Worm (Caenorhabditis elegans) whole organism, early embryonic: ENCODE measurements around the gene C15C8.6.

Experiments
- B0310.2 ChIP-seq: sonication (generic microtip); optimal IDR thresholded peaks from 2 replicates; lab custom pipeline; 2016; ENCODE audit warnings: mild to moderate bottlenecking, missing genetic modification characterization, missing compliant biosample characterization
- F13C5.2 ChIP-seq: sonication (generic microtip); optimal IDR thresholded peaks from 2 replicates; lab custom pipeline; 2017; ENCODE audit warnings: mild to moderate bottlenecking, missing genetic modification characterization, inconsistent platforms, missing compliant biosample characterization
- aly-1 ChIP-seq: sonication (generic microtip); optimal IDR thresholded peaks from 2 replicates; lab custom pipeline; 2016; ENCODE audit warnings: missing genetic modification characterization, missing compliant biosample characterization
- ama-1 ChIP-seq: fragments of 150-350 bp; optimal IDR thresholded peaks from 2 replicates; lab custom pipeline; 2014
- ceh-13 ChIP-seq: fragments of 200-800 bp; sonication (Bioruptor generic); optimal IDR thresholded peaks from 2 replicates; lab custom pipeline; 2018; ENCODE audit warnings: mild to moderate bottlenecking, missing genetic modification characterization, missing compliant biosample characterization
- ceh-36 ChIP-seq: sonication (generic microtip); optimal IDR thresholded peaks from 2 replicates; lab custom pipeline; 2016; ENCODE audit warnings: missing genetic modification characterization, inconsistent platforms, missing compliant biosample characterization
- ets-7 ChIP-seq: sonication (generic microtip); optimal IDR thresholded peaks from 2 replicates; lab custom pipeline; 2016; ENCODE audit warnings: missing genotype, missing genetic modification characterization, missing compliant biosample characterization
- flt-1 ChIP-seq: fragments of 200-800 bp; sonication (Bioruptor generic); IDR thresholded peaks from 2 replicates; pipeline ENCODE4 v1.3.6; 2022; ENCODE audit warnings: missing genetic modification characterization, missing compliant biosample characterization
- hmbx-1 ChIP-seq: sonication (generic microtip); optimal IDR thresholded peaks from 2 replicates; lab custom pipeline; 2016; ENCODE audit warnings: mild to moderate bottlenecking, missing genetic modification characterization, missing compliant biosample characterization
- hmg-4 ChIP-seq: fragments of 200-800 bp; sonication (Bioruptor generic); optimal IDR thresholded peaks from 2 replicates; lab custom pipeline; 2018; ENCODE audit warnings: mild to moderate bottlenecking, missing genetic modification characterization, missing compliant biosample characterization
- hnd-1 ChIP-seq: sonication (generic microtip); optimal IDR thresholded peaks from 2 replicates; lab custom pipeline; 2016; ENCODE audit warnings: missing genetic modification characterization, missing compliant biosample characterization
- pes-1 ChIP-seq: fragments of 200-800 bp; sonication (Bioruptor generic); IDR thresholded peaks from 2 replicates; pipeline ENCODE4 v1.3.6; 2022; ENCODE audit warnings: missing genetic modification reagents, missing genetic modification characterization, missing compliant biosample characterization
- scrt-1 ChIP-seq: fragments of 200-800 bp; sonication (Bioruptor generic); IDR thresholded peaks from 2 replicates; pipeline ENCODE4 v1.3.6; 2022; ENCODE audit warnings: missing genetic modification characterization, missing compliant biosample characterization
- sea-1 ChIP-seq: fragments of 200-800 bp; sonication (Bioruptor generic); conservative IDR thresholded peaks from 2 replicates; pipeline ENCODE4 v1.3.6; 2022; ENCODE audit warnings: missing genetic modification characterization, missing compliant biosample characterization
- tbx-11 ChIP-seq: fragments of 200-800 bp; sonication (Bioruptor generic); IDR thresholded peaks from 2 replicates; pipeline ENCODE4 v1.3.6; 2022; ENCODE audit warnings: missing genetic modification characterization, missing compliant biosample characterization
- tbx-37 ChIP-seq: fragments of 200-800 bp; sonication (Bioruptor generic); conservative IDR thresholded peaks from 2 replicates; pipeline ENCODE4 v1.3.6; 2022; ENCODE audit warnings: missing genetic modification reagents, missing genetic modification characterization, missing compliant biosample characterization
- tra-4 ChIP-seq: sonication (generic microtip); optimal IDR thresholded peaks from 2 replicates; lab custom pipeline; 2017; ENCODE audit warnings: missing genetic modification characterization, missing compliant biosample characterization

C15C8.6 gene

DNA sequence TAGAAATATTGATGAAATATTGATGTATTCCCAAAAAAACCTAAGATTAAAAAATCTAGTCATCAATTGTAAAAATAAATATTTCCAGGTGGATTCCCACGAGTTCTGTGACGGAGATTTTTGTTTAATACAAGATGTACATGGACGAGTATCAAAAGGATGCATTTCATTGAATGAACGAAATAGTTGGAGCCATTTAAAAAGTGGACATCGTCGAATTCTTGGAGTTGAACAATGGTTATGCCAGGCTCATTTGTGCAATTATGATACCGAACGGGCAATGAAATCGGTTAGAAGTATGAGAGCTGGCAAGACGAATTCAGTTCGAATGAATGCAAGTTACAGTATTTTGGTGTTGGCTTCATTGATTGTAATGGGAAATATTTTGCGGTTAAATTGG, 1.8 kb downstream of the C15C8.6 start:
- TF ChIP-seq B0310.2 (tag; lab: Kevin White, UChicago) (no peak), pes-1 (GFP tag; lab: Robert Waterston, UW) (no peak), ceh-13 (no peak), ceh-36 (tag; lab: Kevin White, UChicago) (no peak), tbx-11 (no peak), flt-1 (no peak), tra-4 (tag; lab: Kevin White, UChicago) (no peak), ama-1 (lab: Kevin White, UChicago) (no peak), hnd-1 (tag; lab: Kevin White, UChicago) (no peak), scrt-1 (no peak), hmbx-1 (tag; lab: Kevin White, UChicago) (no peak), hmg-4 (GFP tag; lab: Kevin White, UChicago) (no peak), sea-1 (GFP tag; lab: Robert Waterston, UW) (no peak), ets-7 (tag; lab: Kevin White, UChicago) (no peak), tbx-37 (GFP tag; lab: Robert Waterston, UW) (no peak), F13C5.2 (tag; lab: Kevin White, UChicago) (no peak), aly-1 (no peak)

ce11 chrV:12747856-12748255, 3.5 kb downstream of the C15C8.6 start, which contains the start of gene C15C8.5:
Gene C15C8.5 (plus strand): TSS chrV:12748007.
- TF ChIP-seq sea-1 (GFP tag; lab: Robert Waterston, UW) (no peak), flt-1 (no peak), ceh-13 (no peak), hmg-4 (GFP tag; lab: Kevin White, UChicago) (no peak), pes-1 (GFP tag; lab: Robert Waterston, UW) (no peak), tbx-11 (no peak), B0310.2 (tag; lab: Kevin White, UChicago) (no peak), ceh-36 (tag; lab: Kevin White, UChicago) (no peak), scrt-1 (no peak), F13C5.2 (tag; lab: Kevin White, UChicago) (no peak), ets-7 (tag; lab: Kevin White, UChicago) (no peak)

ce11 chrV:12747431-12747830, 3.9 kb downstream of the C15C8.6 start, which contains the start of gene C15C8.4:
Gene C15C8.4 (minus strand): TSS chrV:12747463.
- TF ChIP-seq B0310.2 (tag; lab: Kevin White, UChicago): no peak
- no peak for TF ChIP-seq tbx-37 (GFP tag; lab: Robert Waterston, UW)
- TF ChIP-seq hmbx-1 (tag; lab: Kevin White, UChicago): no peak
- TF ChIP-seq ets-7 (tag; lab: Kevin White, UChicago): no peak
- TF ChIP-seq ceh-13: no peak
- no peak for TF ChIP-seq pes-1 (GFP tag; lab: Robert Waterston, UW)
- no peak for TF ChIP-seq flt-1
- no peak for TF ChIP-seq scrt-1
- no peak for TF ChIP-seq tbx-11
- no peak for TF ChIP-seq hmg-4 (GFP tag; lab: Kevin White, UChicago)
- no peak for TF ChIP-seq tra-4 (tag; lab: Kevin White, UChicago)
- no peak for TF ChIP-seq ceh-36 (tag; lab: Kevin White, UChicago)
- TF ChIP-seq sea-1 (GFP tag; lab: Robert Waterston, UW): no peak
- TF ChIP-seq F13C5.2 (tag; lab: Kevin White, UChicago): no peak
- TF ChIP-seq ama-1 (lab: Kevin White, UChicago): no peak
- TF ChIP-seq aly-1: no peak
- no peak for TF ChIP-seq hnd-1 (tag; lab: Kevin White, UChicago)

ce11 chrV:12744979-12745378, 6.4 kb downstream of the C15C8.6 start, which contains the start of gene C15C8.7:
Gene C15C8.7 (minus strand): TSS chrV:12745050.
- TF ChIP-seq hnd-1 (tag; lab: Kevin White, UChicago): no peak
- no peak for TF ChIP-seq ama-1 (lab: Kevin White, UChicago)
- no peak for TF ChIP-seq scrt-1
- TF ChIP-seq ets-7 (tag; lab: Kevin White, UChicago): no peak
- TF ChIP-seq sea-1 (GFP tag; lab: Robert Waterston, UW): no peak
- no peak for TF ChIP-seq pes-1 (GFP tag; lab: Robert Waterston, UW)
- no peak for TF ChIP-seq F13C5.2 (tag; lab: Kevin White, UChicago)
- no peak for TF ChIP-seq tbx-11
- no peak for TF ChIP-seq tbx-37 (GFP tag; lab: Robert Waterston, UW)
- no peak for TF ChIP-seq hmg-4 (GFP tag; lab: Kevin White, UChicago)
- TF ChIP-seq ceh-13: no peak
- no peak for TF ChIP-seq B0310.2 (tag; lab: Kevin White, UChicago)
- TF ChIP-seq aly-1: no peak
- no peak for TF ChIP-seq flt-1
- TF ChIP-seq hmbx-1 (tag; lab: Kevin White, UChicago): no peak
- TF ChIP-seq ceh-36 (tag; lab: Kevin White, UChicago): no peak
- no peak for TF ChIP-seq tra-4 (tag; lab: Kevin White, UChicago)

DNA sequence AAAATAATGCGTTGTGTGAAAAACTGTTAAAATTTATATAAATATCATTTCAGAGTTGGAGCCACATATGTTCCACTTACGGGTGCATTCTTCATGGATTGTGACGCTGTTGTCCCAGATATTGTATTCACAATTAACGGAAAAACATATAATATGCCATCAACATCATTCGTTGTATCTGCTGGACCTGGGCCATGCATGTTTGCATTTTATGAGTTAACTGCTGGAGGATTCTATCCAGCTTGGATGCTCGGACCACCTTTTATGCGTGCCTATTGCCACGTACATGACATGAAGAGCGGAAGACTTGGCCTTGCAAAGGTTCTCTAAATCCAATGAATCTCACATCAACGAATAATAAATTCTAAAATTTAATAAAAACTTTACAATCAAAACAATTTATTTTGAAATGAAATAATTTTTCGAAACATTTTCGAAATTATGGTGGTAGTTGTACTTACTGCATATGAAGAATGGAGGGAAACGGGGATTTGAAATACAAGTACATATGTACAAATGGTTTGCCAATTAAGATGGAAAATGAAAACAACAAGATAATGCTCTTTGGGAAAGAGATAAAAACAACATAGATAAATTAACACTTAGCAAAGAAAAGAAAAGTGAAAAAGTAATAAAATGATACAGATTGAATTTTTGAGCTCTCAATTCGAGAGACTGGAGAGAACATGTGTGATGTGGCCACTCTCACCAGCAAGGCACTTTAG, 7.4 kb downstream of the C15C8.6 start:
- no peak for TF ChIP-seq aly-1
- TF ChIP-seq hmg-4 (GFP tag; lab: Kevin White, UChicago): no peak
- TF ChIP-seq sea-1 (GFP tag; lab: Robert Waterston, UW): no peak
- no peak for TF ChIP-seq hmbx-1 (tag; lab: Kevin White, UChicago)
- no peak for TF ChIP-seq ama-1 (lab: Kevin White, UChicago)
- TF ChIP-seq ets-7 (tag; lab: Kevin White, UChicago): no peak
- TF ChIP-seq pes-1 (GFP tag; lab: Robert Waterston, UW): no peak
- TF ChIP-seq B0310.2 (tag; lab: Kevin White, UChicago): no peak
- no peak for TF ChIP-seq tbx-11
- no peak for TF ChIP-seq hnd-1 (tag; lab: Kevin White, UChicago)
- no peak for TF ChIP-seq ceh-13
- no peak for TF ChIP-seq tbx-37 (GFP tag; lab: Robert Waterston, UW)
- no peak for TF ChIP-seq scrt-1

ce11 chrV:12741684-12742083, 9.7 kb downstream of the C15C8.6 start, which contains the start of gene hrg-7:
Gene hrg-7 (plus strand): TSS chrV:12742041.
- no peak for TF ChIP-seq hmg-4 (GFP tag; lab: Kevin White, UChicago)
- no peak for TF ChIP-seq hmbx-1 (tag; lab: Kevin White, UChicago)
- TF ChIP-seq tbx-11: no peak
- TF ChIP-seq F13C5.2 (tag; lab: Kevin White, UChicago): no peak
- no peak for TF ChIP-seq flt-1
- TF ChIP-seq aly-1: no peak
- TF ChIP-seq pes-1 (GFP tag; lab: Robert Waterston, UW): no peak
- no peak for TF ChIP-seq B0310.2 (tag; lab: Kevin White, UChicago)
- TF ChIP-seq ceh-13: no peak
